Worm (Caenorhabditis elegans) whole organism, early embryonic: ENCODE measurements around the gene mihp-2.

Experiments used
- ama-1 ChIP-seq: fragments of 150-350 bp; optimal IDR thresholded peaks from 2 replicates; lab custom pipeline; 2014
- ceh-36 ChIP-seq: sonication (generic microtip); optimal IDR thresholded peaks from 2 replicates; lab custom pipeline; 2016; ENCODE audit warnings: missing genetic modification characterization, inconsistent platforms, missing compliant biosample characterization
- ets-7 ChIP-seq: sonication (generic microtip); optimal IDR thresholded peaks from 2 replicates; lab custom pipeline; 2016; ENCODE audit warnings: missing genotype, missing genetic modification characterization, missing compliant biosample characterization
- flt-1 ChIP-seq: fragments of 200-800 bp; sonication (Bioruptor generic); IDR thresholded peaks from 2 replicates; pipeline ENCODE4 v1.3.6; 2022; ENCODE audit warnings: missing genetic modification characterization, missing compliant biosample characterization
- hmbx-1 ChIP-seq: sonication (generic microtip); optimal IDR thresholded peaks from 2 replicates; lab custom pipeline; 2016; ENCODE audit warnings: mild to moderate bottlenecking, missing genetic modification characterization, missing compliant biosample characterization
- hmg-4 ChIP-seq: fragments of 200-800 bp; sonication (Bioruptor generic); optimal IDR thresholded peaks from 2 replicates; lab custom pipeline; 2018; ENCODE audit warnings: mild to moderate bottlenecking, missing genetic modification characterization, missing compliant biosample characterization
- pes-1 ChIP-seq: fragments of 200-800 bp; sonication (Bioruptor generic); IDR thresholded peaks from 2 replicates; pipeline ENCODE4 v1.3.6; 2022; ENCODE audit warnings: missing genetic modification reagents, missing genetic modification characterization, missing compliant biosample characterization
- sea-1 ChIP-seq: fragments of 200-800 bp; sonication (Bioruptor generic); conservative IDR thresholded peaks from 2 replicates; pipeline ENCODE4 v1.3.6; 2022; ENCODE audit warnings: missing genetic modification characterization, missing compliant biosample characterization
- tbx-11 ChIP-seq: fragments of 200-800 bp; sonication (Bioruptor generic); IDR thresholded peaks from 2 replicates; pipeline ENCODE4 v1.3.6; 2022; ENCODE audit warnings: missing genetic modification characterization, missing compliant biosample characterization
- tbx-37 ChIP-seq: fragments of 200-800 bp; sonication (Bioruptor generic); conservative IDR thresholded peaks from 2 replicates; pipeline ENCODE4 v1.3.6; 2022; ENCODE audit warnings: missing genetic modification reagents, missing genetic modification characterization, missing compliant biosample characterization
- tra-4 ChIP-seq: sonication (generic microtip); optimal IDR thresholded peaks from 2 replicates; lab custom pipeline; 2017; ENCODE audit warnings: missing genetic modification characterization, missing compliant biosample characterization

ce11 chrV:18873833-18874232, 29.7 kb upstream of the mihp-2 start, which contains the start of gene ceh-51:
- TF ChIP-seq tbx-11 (GFP tag; lab: Robert Waterston, UW) (no peak), ama-1 (no peak), ets-7 (tag; lab: Kevin White, UChicago) (no peak), tbx-37 (GFP tag; lab: Robert Waterston, UW) (no peak), flt-1 (GFP tag; lab: Robert Waterston, UW) (no peak), hmbx-1 (tag; lab: Kevin White, UChicago) (no peak), ceh-36 (no peak), tra-4 (tag; lab: Kevin White, UChicago) (no peak), sea-1 (GFP tag; lab: Robert Waterston, UW) (no peak), hmg-4 (no peak), pes-1 (GFP tag; lab: Robert Waterston, UW) (no peak)
